Fruit fly (Drosophila melanogaster): Measurements from ENCODE around the gene ZnT77C.

DNA sequence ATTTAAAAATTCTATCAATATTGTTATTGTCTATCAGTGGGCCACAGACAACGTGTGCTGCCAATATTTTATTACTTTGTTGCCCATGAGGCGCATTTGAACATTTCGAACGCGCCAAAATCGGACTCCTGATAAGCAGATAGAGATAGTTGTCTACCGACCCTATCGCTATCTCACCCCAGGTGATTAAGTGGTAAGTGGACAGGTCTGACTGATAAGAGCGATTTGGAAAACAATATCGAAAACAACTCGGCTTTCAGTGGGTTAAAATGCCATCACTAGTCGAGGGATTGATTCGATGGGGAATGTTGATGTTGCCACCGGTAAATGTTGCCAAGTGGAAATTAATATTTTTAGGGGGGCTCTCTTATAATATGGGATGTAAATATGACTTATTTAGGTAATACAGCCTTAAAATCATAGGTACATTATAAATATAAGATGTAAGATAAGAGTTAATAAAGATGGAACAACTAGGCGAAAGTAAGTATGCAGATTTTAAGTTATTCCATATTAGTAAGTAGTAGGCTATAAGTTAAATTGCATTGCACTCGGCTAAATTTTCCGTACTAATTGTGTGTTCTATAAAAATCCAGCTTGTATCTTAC lies 3.1 kb downstream of the ZnT77C start, which contains the start of gene ND-39:
- TF ChIP-seq CTCF (optimal IDR thresholded peaks at IDR 0.05) (no peak), CG8478 (optimal IDR thresholded peaks at IDR 0.05) (no peak)

Data from S2 (cell line).